Worm (Caenorhabditis elegans) whole organism, L3 larva: ENCODE measurements around the gene npr-43.

Source experiments
- R02D3.7 ChIP-seq: fragments of 150-350 bp; optimal IDR thresholded peaks from 2 replicates; lab custom pipeline; 2014; ENCODE audit warnings: missing biosample characterization, missing genetic modification characterization
- ZK546.5 ChIP-seq: sonication (generic microtip); optimal IDR thresholded peaks from 2 replicates; lab custom pipeline; 2017; ENCODE audit warnings: missing biosample characterization, missing genetic modification characterization
- aly-2 ChIP-seq: fragments of 150-350 bp; optimal IDR thresholded peaks from 2 replicates; lab custom pipeline; 2014; ENCODE audit warnings: missing biosample characterization, missing genetic modification characterization
- ama-1 ChIP-seq: fragments of 150-350 bp; optimal IDR thresholded peaks from 2 replicates; lab custom pipeline; 2018
- ceh-16 ChIP-seq: sonication (generic microtip); optimal IDR thresholded peaks from 2 replicates; lab custom pipeline; 2017; ENCODE audit warnings: missing biosample characterization, missing genetic modification characterization
- ceh-28 ChIP-seq: fragments of 150-350 bp; optimal IDR thresholded peaks from 2 replicates; lab custom pipeline; 2014; ENCODE audit warnings: missing biosample characterization, missing genetic modification reagents, missing genetic modification characterization
- ceh-82 ChIP-seq: fragments of 150-350 bp; optimal IDR thresholded peaks from 2 replicates; lab custom pipeline; 2014; ENCODE audit warnings: missing biosample characterization, missing genetic modification characterization
- ceh-9 ChIP-seq: sonication (generic microtip); optimal IDR thresholded peaks from 2 replicates; lab custom pipeline; 2018; ENCODE audit warnings: missing biosample characterization, missing genetic modification characterization
- daf-12 ChIP-seq: fragments of 150-350 bp; optimal IDR thresholded peaks from 2 replicates; lab custom pipeline; 2014; ENCODE audit warnings: missing biosample characterization, missing genetic modification reagents, missing genetic modification characterization
- egl-27 ChIP-seq: sonication (generic microtip); optimal IDR thresholded peaks from 4 replicates; lab custom pipeline; 2017; ENCODE audit warnings: missing biosample characterization, missing genetic modification reagents, missing genetic modification characterization
- egl-5 ChIP-seq: fragments of 150-350 bp; optimal IDR thresholded peaks from 2 replicates; lab custom pipeline; 2017; ENCODE audit warnings: missing biosample characterization, missing genetic modification reagents, missing genetic modification characterization, inconsistent platforms
- elt-1 ChIP-seq: fragments of 150-350 bp; optimal IDR thresholded peaks from 2 replicates; lab custom pipeline; 2014; ENCODE audit warnings: missing biosample characterization, missing genetic modification characterization
- elt-2 ChIP-seq: sonication (generic microtip); optimal IDR thresholded peaks from 2 replicates; lab custom pipeline; 2016; ENCODE audit warnings: missing genetic modification reagents, mild to moderate bottlenecking, missing genetic modification characterization, missing compliant biosample characterization
- elt-3 ChIP-seq, 3 experiments: fragments of 150-350 bp in 1 of 3; sonication (generic microtip) in 2 of 3; optimal IDR thresholded peaks; 2 replicates in 2 of 3; 4 replicates in 1 of 3; lab custom pipeline; 2014 to 2017; ENCODE audit warnings: missing biosample characterization in 3 of 3, missing genetic modification characterization in 3 of 3
- eor-1 ChIP-seq, 2 experiments: fragments of 150-350 bp; optimal IDR thresholded peaks; 2 replicates each; lab custom pipeline; 2014 to 2018; ENCODE audit warnings: missing biosample characterization in 2 of 2, missing genetic modification characterization in 2 of 2
- fkh-10 ChIP-seq: sonication (generic microtip); optimal IDR thresholded peaks from 2 replicates; lab custom pipeline; 2017; ENCODE audit warnings: missing biosample characterization, missing genetic modification reagents, missing genetic modification characterization
- fkh-2 ChIP-seq: fragments of 150-350 bp; optimal IDR thresholded peaks from 2 replicates; lab custom pipeline; 2014; ENCODE audit warnings: missing biosample characterization, missing genetic modification reagents, missing genetic modification characterization
- fos-1 ChIP-seq: fragments of 150-350 bp; optimal IDR thresholded peaks from 2 replicates; lab custom pipeline; 2014; ENCODE audit warnings: missing biosample characterization, missing genetic modification characterization
- hmg-11 ChIP-seq: sonication (generic microtip); optimal IDR thresholded peaks from 2 replicates; lab custom pipeline; 2016; ENCODE audit warnings: missing genetic modification characterization, missing compliant biosample characterization
- jun-1 ChIP-seq: fragments of 150-350 bp; optimal IDR thresholded peaks from 2 replicates; lab custom pipeline; 2014; ENCODE audit warnings: missing biosample characterization, missing genetic modification reagents, missing genetic modification characterization
- lin-15B ChIP-seq: fragments of 150-350 bp; optimal IDR thresholded peaks from 2 replicates; lab custom pipeline; 2014; ENCODE audit warnings: missing biosample characterization, missing genetic modification characterization
- lin-39 ChIP-seq: fragments of 150-350 bp; optimal IDR thresholded peaks from 2 replicates; lab custom pipeline; 2018; ENCODE audit warnings: missing biosample characterization, missing genetic modification reagents, missing genetic modification characterization
- lsy-12 ChIP-seq: sonication (generic microtip); optimal IDR thresholded peaks from 2 replicates; lab custom pipeline; 2016; ENCODE audit warnings: mild to moderate bottlenecking, missing genetic modification characterization, missing compliant biosample characterization
- mdl-1 ChIP-seq: fragments of 150-350 bp; optimal IDR thresholded peaks from 2 replicates; lab custom pipeline; 2014; ENCODE audit warnings: missing biosample characterization, missing genetic modification characterization
- mml-1 ChIP-seq: fragments of 150-350 bp; sonication (generic microtip); optimal IDR thresholded peaks from 3 replicates; lab custom pipeline; 2014; ENCODE audit warnings: missing biosample characterization, missing genetic modification characterization
- nfya-1 ChIP-seq: sonication (generic microtip); optimal IDR thresholded peaks from 2 replicates; lab custom pipeline; 2017; ENCODE audit warnings: missing genetic modification characterization, mild to moderate bottlenecking, missing compliant biosample characterization, antibody characterized with exemption, moderate library complexity; ENCODE audit not compliant: insufficient read depth
- nhr-11 ChIP-seq: fragments of 150-350 bp; optimal IDR thresholded peaks from 2 replicates; lab custom pipeline; 2014; ENCODE audit warnings: missing biosample characterization, missing genetic modification characterization
- nhr-12 ChIP-seq: fragments of 150-350 bp; optimal IDR thresholded peaks from 2 replicates; lab custom pipeline; 2014; ENCODE audit warnings: missing biosample characterization, missing genetic modification characterization
- nhr-23 ChIP-seq: fragments of 150-350 bp; optimal IDR thresholded peaks from 2 replicates; lab custom pipeline; 2014; ENCODE audit warnings: missing biosample characterization, missing genetic modification reagents, missing genetic modification characterization
- nhr-237 ChIP-seq: fragments of 150-350 bp; optimal IDR thresholded peaks from 2 replicates; lab custom pipeline; 2014; ENCODE audit warnings: missing biosample characterization, missing genetic modification characterization
- nhr-25 ChIP-seq: sonication (generic microtip); optimal IDR thresholded peaks from 2 replicates; lab custom pipeline; 2017; ENCODE audit warnings: missing biosample characterization, missing genetic modification characterization
- nhr-28 ChIP-seq: fragments of 150-350 bp; optimal IDR thresholded peaks from 2 replicates; lab custom pipeline; 2014; ENCODE audit warnings: missing biosample characterization, missing genetic modification characterization
- nhr-43 ChIP-seq: sonication (generic microtip); optimal IDR thresholded peaks from 2 replicates; lab custom pipeline; 2016; ENCODE audit warnings: mild to moderate bottlenecking, missing genetic modification characterization, missing compliant biosample characterization; ENCODE audit not compliant: poor library complexity, severe bottlenecking
- nhr-67 ChIP-seq: fragments of 150-350 bp; optimal IDR thresholded peaks from 2 replicates; lab custom pipeline; 2014; ENCODE audit warnings: missing biosample characterization, missing genetic modification characterization
- nhr-76 ChIP-seq: fragments of 150-350 bp; sonication (generic microtip); optimal IDR thresholded peaks from 5 replicates; lab custom pipeline; 2014; ENCODE audit warnings: missing biosample characterization, missing genetic modification characterization
- nhr-77 ChIP-seq: fragments of 150-350 bp; optimal IDR thresholded peaks from 2 replicates; lab custom pipeline; 2014; ENCODE audit warnings: missing biosample characterization, missing genetic modification characterization
- pha-4 ChIP-seq: fragments of 150-350 bp; optimal IDR thresholded peaks from 2 replicates; lab custom pipeline; 2014; ENCODE audit warnings: missing biosample characterization, missing genetic modification reagents, missing genetic modification characterization
- pqm-1 ChIP-seq: fragments of 150-350 bp; optimal IDR thresholded peaks from 2 replicates; lab custom pipeline; 2017; ENCODE audit warnings: missing biosample characterization, missing genetic modification characterization, inconsistent platforms
- sea-2 ChIP-seq: fragments of 150-350 bp; sonication (generic microtip); optimal IDR thresholded peaks from 4 replicates; lab custom pipeline; 2014; ENCODE audit warnings: missing biosample characterization, missing genetic modification reagents, missing genetic modification characterization
- skn-1 ChIP-seq: fragments of 150-350 bp; optimal IDR thresholded peaks from 2 replicates; lab custom pipeline; 2014; ENCODE audit warnings: missing biosample characterization, missing genetic modification characterization
- snpc-4 ChIP-seq: fragments of 150-350 bp; optimal IDR thresholded peaks from 2 replicates; lab custom pipeline; 2014; ENCODE audit warnings: missing biosample characterization, missing genetic modification characterization
- tbx-2 ChIP-seq: sonication (generic microtip); optimal IDR thresholded peaks from 2 replicates; lab custom pipeline; 2016; ENCODE audit warnings: mild to moderate bottlenecking, missing genetic modification characterization, missing compliant biosample characterization
- unc-39 ChIP-seq: sonication (generic microtip); optimal IDR thresholded peaks from 4 replicates; lab custom pipeline; 2017; ENCODE audit warnings: missing biosample characterization, missing genetic modification characterization
- unc-62 ChIP-seq: fragments of 150-350 bp; sonication (generic microtip); optimal IDR thresholded peaks from 4 replicates; lab custom pipeline; 2014; ENCODE audit warnings: missing biosample characterization, missing genetic modification reagents, missing genetic modification characterization
- zag-1 ChIP-seq: fragments of 150-350 bp; optimal IDR thresholded peaks from 2 replicates; lab custom pipeline; 2014; ENCODE audit warnings: missing biosample characterization, missing genetic modification characterization
- ztf-11 ChIP-seq: fragments of 150-350 bp; optimal IDR thresholded peaks from 2 replicates; lab custom pipeline; 2014; ENCODE audit warnings: missing biosample characterization, missing genetic modification characterization
- ztf-4 ChIP-seq: fragments of 150-350 bp; optimal IDR thresholded peaks from 2 replicates; lab custom pipeline; 2014; ENCODE audit warnings: missing biosample characterization, missing genetic modification characterization

Gene npr-43

ce11 chrV:14350498-14350897 lies 28.4 kb downstream of the npr-43 start:
- TF ChIP-seq snpc-4 (tag; lab: Kevin White, UChicago) (no peak), nhr-11 (no peak), nhr-12 (no peak), lin-39 (no peak), ceh-16 (tag; lab: Kevin White, UChicago) (no peak)

ce11 chrV:14347234-14347826 lies 31.6 kb downstream of the npr-43 start, which contains the start of gene cept-2:
TSS of gene cept-2 (plus strand) at chrV:14347766.
- peak; percentile 76 for TF ChIP-seq ceh-28 (tag; lab: Kevin White, UChicago)
- TF ChIP-seq ceh-9 (tag; lab: Kevin White, UChicago), result no peak
- TF ChIP-seq ceh-82 (tag; lab: Kevin White, UChicago), result peak; percentile 82
- no peak for TF ChIP-seq fkh-2 (tag; lab: Kevin White, UChicago)
- TF ChIP-seq nhr-23 (tag; lab: Kevin White, UChicago), result peak; percentile 97
- no peak for TF ChIP-seq ceh-16 (tag; lab: Kevin White, UChicago)
- TF ChIP-seq elt-1 (tag; lab: Kevin White, UChicago), result peak; percentile 62
- no peak for TF ChIP-seq nhr-237 (tag; lab: Kevin White, UChicago)
- TF ChIP-seq elt-3 (tag; optimal IDR thresholded peaks at IDR 0.05; lab: Kevin White, UChicago), result no peak
- TF ChIP-seq skn-1 (tag; lab: Kevin White, UChicago), result peak; percentile 56
- no peak for TF ChIP-seq hmg-11
- TF ChIP-seq lin-15B, result peak; percentile 66
- peak; percentile 88 for TF ChIP-seq lin-39
- TF ChIP-seq nhr-25 (tag; lab: Kevin White, UChicago), result peak; percentile 83
- peak; percentile 93 for TF ChIP-seq nhr-43 (tag; lab: Kevin White, UChicago)
- peak; percentile 76 for TF ChIP-seq fkh-10 (GFP tag; lab: Kevin White, UChicago)
- peak; percentile 34 for TF ChIP-seq mdl-1 (tag; lab: Kevin White, UChicago)
- peak; percentile 95 for TF ChIP-seq nfya-1 (tag; lab: Kevin White, UChicago)
- no peak for TF ChIP-seq aly-2
- TF ChIP-seq pha-4 (tag; lab: Kevin White, UChicago), result peak; percentile 95
- TF ChIP-seq unc-39 (tag; lab: Kevin White, UChicago), result no peak
- TF ChIP-seq snpc-4 (tag; lab: Kevin White, UChicago), result peak; percentile 92
- TF ChIP-seq nhr-67 (tag; lab: Kevin White, UChicago), result no peak
- no peak for TF ChIP-seq ZK546.5 (tag; lab: Kevin White, UChicago)
- TF ChIP-seq eor-1 (tag; optimal IDR thresholded peaks at IDR 0.05; lab: Kevin White, UChicago), result no peak
- peak; percentile 82 for TF ChIP-seq lsy-12
- TF ChIP-seq sea-2 (GFP tag; lab: Kevin White, UChicago), result no peak
- TF ChIP-seq R02D3.7, result peak; percentile 85
- TF ChIP-seq daf-12, result peak; percentile 55
- peak; percentile 93 for TF ChIP-seq egl-5 (tag; lab: Kevin White, UChicago)
- TF ChIP-seq nhr-28, result no peak
- peak; percentile 63 for TF ChIP-seq unc-62
- TF ChIP-seq zag-1 (tag; lab: Kevin White, UChicago), result no peak
- no peak for TF ChIP-seq ama-1 (lab: Kevin White, UChicago)
- TF ChIP-seq egl-27 (tag; lab: Kevin White, UChicago), result no peak
- peak; percentile 78 for TF ChIP-seq jun-1
- no peak for TF ChIP-seq mml-1
- no peak for TF ChIP-seq nhr-76 (tag; lab: Kevin White, UChicago)
- TF ChIP-seq elt-2 (tag; lab: Kevin White, UChicago), result no peak
- peak; percentile 68 for TF ChIP-seq nhr-11
- TF ChIP-seq ztf-11 (tag; lab: Kevin White, UChicago), result no peak
- peak; percentile 30 for TF ChIP-seq fos-1 (tag; lab: Kevin White, UChicago)
- peak; percentile 75 for TF ChIP-seq tbx-2 (tag; lab: Kevin White, UChicago)
- TF ChIP-seq nhr-77 (tag; lab: Kevin White, UChicago), result peak; percentile 78
- TF ChIP-seq pqm-1 (tag; lab: Kevin White, UChicago), result peak; percentile 20
- TF ChIP-seq nhr-12, result no peak
- TF ChIP-seq ztf-4 (tag; lab: Kevin White, UChicago), result no peak
